Worm (Caenorhabditis elegans): ENCODE measurements around the gene mks-1.

mks-1 gene

ce11 chrIII:3219050-3219449, 33.0 kb downstream of the mks-1 start, which contains the start of gene frm-8:
Gene frm-8, minus strand, starts transcription at chrIII:3219150.
- TF ChIP-seq nhr-111 (GFP tag; optimal IDR thresholded peaks at IDR 0.05) = no peak
- TF ChIP-seq gei-8 (GFP tag; optimal IDR thresholded peaks at IDR 0.05) = no peak
- no peak for TF ChIP-seq D1046.2 (GFP tag; IDR thresholded peaks at IDR 0.05)
- TF ChIP-seq mep-1 (tag; optimal IDR thresholded peaks at IDR 0.05) = no peak
- TF ChIP-seq nhr-41 (GFP tag; IDR thresholded peaks at IDR 0.05) = no peak
- no peak for TF ChIP-seq Y75B8A.6 (GFP tag; IDR thresholded peaks at IDR 0.05)
- no peak for TF ChIP-seq lin-29 (GFP tag; IDR thresholded peaks at IDR 0.05)
- no peak for TF ChIP-seq set-16 (GFP tag; IDR thresholded peaks at IDR 0.05)
- TF ChIP-seq dpl-1 (GFP tag; optimal IDR thresholded peaks at IDR 0.05) = no peak
- TF ChIP-seq jun-1 (tag; optimal IDR thresholded peaks at IDR 0.05) = no peak
- TF ChIP-seq ztf-11 (tag; optimal IDR thresholded peaks at IDR 0.05) = no peak
- TF ChIP-seq daf-16 (GFP tag; optimal IDR thresholded peaks at IDR 0.05) = no peak
- no peak for TF ChIP-seq daf-16 (tag; optimal IDR thresholded peaks at IDR 0.05)
- TF ChIP-seq lin-38 (GFP tag; IDR thresholded peaks at IDR 0.05) = no peak
- TF ChIP-seq daf-8 (GFP tag; IDR thresholded peaks at IDR 0.05) = no peak
- TF ChIP-seq egl-43 (GFP tag; IDR thresholded peaks at IDR 0.05) = no peak
- TF ChIP-seq cey-2 (tag; optimal IDR thresholded peaks at IDR 0.05; ENCODE audit: borderline replicate concordance, insufficient read depth) = no peak
- TF ChIP-seq ceh-20 (GFP tag; IDR thresholded peaks at IDR 0.05) = no peak

ce11 chrIII:3220287-3220686, 34.2 kb downstream of the mks-1 start:
- TF ChIP-seq lir-3 (tag; optimal IDR thresholded peaks at IDR 0.05) (no peak), Y105C5A.15 (GFP tag; IDR thresholded peaks at IDR 0.05) (no peak), arid-1 (GFP tag; conservative IDR thresholded peaks at IDR 0.05) (0 out of 2 replicates have a peak, but pooled peaks have one; percentile 17), ZK546.5 (tag; optimal IDR thresholded peaks at IDR 0.05) (no peak), unc-62 (GFP tag; optimal IDR thresholded peaks at IDR 0.05 in 1 of 2) (peak in 1 of 2 experiments; percentile 64), unc-62 (tag; optimal IDR thresholded peaks at IDR 0.05) (no peak), sdz-12 (GFP tag; optimal IDR thresholded peaks at IDR 0.05) (no peak), rbr-2 (tag; optimal IDR thresholded peaks at IDR 0.05) (peak; percentile 58), set-16 (GFP tag; IDR thresholded peaks at IDR 0.05) (peak; percentile 54; the same call in 1 of the 2 replicates), dmd-8 (GFP tag; IDR thresholded peaks at IDR 0.05) (no peak), dmd-9 (GFP tag; IDR thresholded peaks at IDR 0.05) (no peak), hmg-1.1 (GFP tag; IDR thresholded peaks at IDR 0.05) (peak; percentile 72), dpl-1 (GFP tag; optimal IDR thresholded peaks at IDR 0.05) (peak; percentile 13), R02D3.7 (tag; optimal IDR thresholded peaks at IDR 0.05) (no peak), nhr-25 (tag; optimal IDR thresholded peaks at IDR 0.05; ENCODE audit: borderline replicate concordance, insufficient read depth) (no peak), ceh-62 (tag; optimal IDR thresholded peaks at IDR 0.05) (no peak), nhr-10 (tag; optimal IDR thresholded peaks at IDR 0.05) (no peak), F10B5.3 (tag; optimal IDR thresholded peaks at IDR 0.05) (no peak), T20F7.1 (GFP tag; optimal IDR thresholded peaks at IDR 0.05) (no peak), nhr-28 (tag; optimal IDR thresholded peaks at IDR 0.05) (no peak), ceh-28 (tag; optimal IDR thresholded peaks at IDR 0.05) (no peak), unc-130 (GFP tag; optimal IDR thresholded peaks at IDR 0.05) (no peak), lsy-2 (tag; optimal IDR thresholded peaks at IDR 0.05) (peak; percentile 23 to 24), spr-1 (tag; optimal IDR thresholded peaks at IDR 0.05) (no peak), fkh-10 (GFP tag; optimal IDR thresholded peaks at IDR 0.05) (peak; percentile 56), attf-4 (tag; optimal IDR thresholded peaks at IDR 0.05) (no peak), tag-97 (GFP tag; IDR thresholded peaks at IDR 0.05) (no peak), nhr-6 (tag; optimal IDR thresholded peaks at IDR 0.05) (no peak), zip-2 (tag; optimal IDR thresholded peaks at IDR 0.05) (no peak), hlh-30 (tag; optimal IDR thresholded peaks at IDR 0.05; ENCODE audit: insufficient read depth) (peak; percentile 17), zip-11 (GFP tag; IDR thresholded peaks at IDR 0.05) (no peak), nhr-11 (tag; optimal IDR thresholded peaks at IDR 0.05) (no peak), daf-19 (GFP tag; conservative IDR thresholded peaks at IDR 0.05) (no peak), snpc-4 (tag; optimal IDR thresholded peaks at IDR 0.05) (no peak), php-3 (GFP tag; IDR thresholded peaks at IDR 0.05) (no peak), ZK337.2 (GFP tag; IDR thresholded peaks at IDR 0.05) (no peak)

Data from whole organism, L4 larva.